Worm (Caenorhabditis elegans) whole organism, midembryonic: Measurements from ENCODE around the gene F22E5.9.

Source experiments
- T22C8.4 ChIP-seq: fragments of 200-800 bp; sonication (Bioruptor generic); IDR thresholded peaks from 2 replicates; pipeline ENCODE4 v1.3.6; 2022; ENCODE audit warnings: missing genetic modification characterization, missing compliant biosample characterization
- cog-1 ChIP-seq: sonication (generic microtip); optimal IDR thresholded peaks from 2 replicates; lab custom pipeline; 2016; ENCODE audit warnings: missing genetic modification characterization, missing compliant biosample characterization
- klf-2 ChIP-seq: fragments of 200-800 bp; sonication (Bioruptor generic); conservative IDR thresholded peaks from 2 replicates; pipeline ENCODE4 v1.3.6; 2022; ENCODE audit warnings: missing genetic modification reagents, missing genetic modification characterization, missing compliant biosample characterization
- med-1 ChIP-seq: sonication (generic microtip); optimal IDR thresholded peaks from 2 replicates; lab custom pipeline; 2017; ENCODE audit warnings: missing genetic modification characterization, mild to moderate bottlenecking, missing compliant biosample characterization, antibody characterized with exemption, missing genetic modification reagents; ENCODE audit not compliant: insufficient read depth
- ref-1 ChIP-seq: fragments of 200-800 bp; sonication (Bioruptor generic); conservative IDR thresholded peaks from 2 replicates; pipeline ENCODE4 v1.3.6; 2022; ENCODE audit warnings: missing genetic modification reagents, missing genetic modification characterization, missing compliant biosample characterization
- tab-1 ChIP-seq: fragments of 200-800 bp; sonication (Bioruptor generic); IDR thresholded peaks from 2 replicates; pipeline ENCODE4 v1.3.6; 2022; ENCODE audit warnings: missing genetic modification characterization, missing compliant biosample characterization
- ztf-23 ChIP-seq: fragments of 200-800 bp; sonication (Bioruptor generic); IDR thresholded peaks from 2 replicates; pipeline ENCODE4 v1.3.6; 2022; ENCODE audit warnings: missing genetic modification reagents, missing genetic modification characterization, missing compliant biosample characterization
- ztf-29 ChIP-seq: fragments of 200-800 bp; sonication (Bioruptor generic); IDR thresholded peaks from 2 replicates; pipeline ENCODE4 v1.3.6; 2022; ENCODE audit warnings: missing genetic modification reagents, missing genetic modification characterization, missing compliant biosample characterization

DNA sequence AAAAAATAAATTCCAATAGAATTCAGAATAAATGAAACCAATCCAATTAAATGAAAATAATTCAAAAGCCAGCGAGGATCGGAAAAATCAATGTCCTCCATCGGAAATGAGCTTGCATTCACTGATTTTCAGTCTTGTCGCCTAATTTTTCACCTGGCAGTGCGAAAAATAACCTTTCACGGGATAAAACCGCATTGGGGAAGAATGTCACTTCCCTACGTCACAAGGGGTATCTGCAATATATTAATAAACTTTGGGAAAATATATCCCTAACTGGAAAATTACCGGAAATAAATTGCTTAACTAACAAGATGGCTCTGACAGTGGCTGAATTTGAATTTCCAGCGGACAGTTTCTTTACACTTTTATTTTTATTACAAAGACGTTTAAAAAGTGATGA lies 32.9 kb upstream of the F22E5.9 start, which contains the start of gene sri-77:
- TF ChIP-seq klf-2 (GFP tag; lab: Robert Waterston, UW), result no peak
- no peak for TF ChIP-seq T22C8.4
- TF ChIP-seq ztf-23 (GFP tag; lab: Robert Waterston, UW), result no peak
- TF ChIP-seq tab-1, result no peak
- TF ChIP-seq ref-1 (GFP tag; lab: Robert Waterston, UW), result no peak
- no peak for TF ChIP-seq med-1 (GFP tag; lab: Kevin White, UChicago)
- TF ChIP-seq ztf-29, result no peak
- no peak for TF ChIP-seq cog-1 (tag; lab: Kevin White, UChicago)
